Fruit fly (Drosophila melanogaster) whole organism, embryonic: Measurements from ENCODE around the gene CG14866.

Experiments used
- Ada2b ChIP-seq: fragments of 200-800 bp; sonication (Bioruptor generic); IDR thresholded peaks from 2 replicates; pipeline ENCODE4 v1.3.6; 2022; ENCODE audit warnings: missing biosample characterization, missing genetic modification characterization
- Bdp1 ChIP-seq: fragments of 200-800 bp; sonication (Bioruptor generic); optimal IDR thresholded peaks from 3 replicates; lab custom pipeline; 2016; ENCODE audit warnings: missing biosample characterization, missing genetic modification characterization
- CG10209 ChIP-seq: fragments of 200-800 bp; sonication (Bioruptor generic); optimal IDR thresholded peaks from 3 replicates; lab custom pipeline; 2017; ENCODE audit warnings: missing biosample characterization, mild to moderate bottlenecking, missing genetic modification characterization, missing genetic modification reagents
- CG10565 ChIP-seq: fragments of 200-800 bp; sonication (Bioruptor generic); optimal IDR thresholded peaks from 3 replicates; lab custom pipeline; 2016; ENCODE audit warnings: missing biosample characterization, mild to moderate bottlenecking, missing genetic modification characterization
- CG10979 ChIP-seq: fragments of 200-800 bp; sonication (Bioruptor generic); optimal IDR thresholded peaks from 2 replicates; lab custom pipeline; 2018; ENCODE audit warnings: missing biosample characterization, mild to moderate bottlenecking, missing genetic modification characterization, moderate library complexity
- CG12071 ChIP-seq: fragments of 200-800 bp; sonication (Bioruptor generic); optimal IDR thresholded peaks from 3 replicates; lab custom pipeline; 2018; ENCODE audit warnings: missing biosample characterization, mild to moderate bottlenecking, missing genetic modification characterization
- CG12219 ChIP-seq: fragments of 200-800 bp; sonication (Bioruptor generic); optimal IDR thresholded peaks from 3 replicates; lab custom pipeline; 2018; ENCODE audit warnings: missing biosample characterization, mild to moderate bottlenecking, missing genetic modification characterization
- CG12942 ChIP-seq: fragments of 200-800 bp; sonication (Bioruptor generic); optimal IDR thresholded peaks from 3 replicates; lab custom pipeline; 2016; ENCODE audit warnings: missing biosample characterization, missing genetic modification characterization
- CG14860 ChIP-seq: fragments of 200-800 bp; sonication (Bioruptor generic); IDR thresholded peaks from 3 replicates; pipeline ENCODE4 v1.3.6; 2022; ENCODE audit warnings: missing biosample characterization, missing genetic modification characterization; ENCODE audit not compliant: partially characterized antibody
- CG17385 ChIP-seq: fragments of 200-800 bp; sonication (Bioruptor generic); optimal IDR thresholded peaks from 3 replicates; lab custom pipeline; 2018; ENCODE audit warnings: missing biosample characterization, mild to moderate bottlenecking, missing genetic modification characterization
- CG18011 ChIP-seq: fragments of 200-800 bp; sonication (Bioruptor generic); optimal IDR thresholded peaks from 2 replicates; lab custom pipeline; 2017; ENCODE audit warnings: missing biosample characterization, missing genetic modification characterization, mild to moderate bottlenecking, moderate library complexity, missing genotype
- CG32532 ChIP-seq: fragments of 200-800 bp; sonication (Bioruptor generic); IDR thresholded peaks from 2 replicates; pipeline ENCODE4 v1.3.6; 2022; ENCODE audit warnings: missing biosample characterization, missing genetic modification characterization
- CG4404 ChIP-seq: fragments of 200-800 bp; sonication (Bioruptor generic); IDR thresholded peaks from 2 replicates; pipeline ENCODE4 v1.3.6; 2022; ENCODE audit warnings: missing biosample characterization, missing genetic modification characterization
- CG6254 ChIP-seq: fragments of 200-800 bp; sonication (Bioruptor generic); optimal IDR thresholded peaks from 3 replicates; lab custom pipeline; 2017; ENCODE audit warnings: mild to moderate bottlenecking, missing biosample characterization, missing genetic modification reagents, missing genetic modification characterization
- CG8944 ChIP-seq: fragments of 200-800 bp; sonication (Bioruptor generic); optimal IDR thresholded peaks from 3 replicates; lab custom pipeline; 2016; ENCODE audit warnings: missing biosample characterization, missing genetic modification characterization
- CkIIα-i1 ChIP-seq: fragments of 200-800 bp; sonication (Bioruptor generic); IDR thresholded peaks from 2 replicates; pipeline ENCODE4 v1.3.6; 2022; ENCODE audit warnings: missing biosample characterization, missing genetic modification characterization
- D19B ChIP-seq: fragments of 200-800 bp; sonication (Bioruptor generic); optimal IDR thresholded peaks from 2 replicates; lab custom pipeline; 2017; ENCODE audit warnings: missing biosample characterization, mild to moderate bottlenecking, missing genetic modification characterization
- Dbx ChIP-seq: fragments of 200-800 bp; sonication (Bioruptor generic); IDR thresholded peaks from 3 replicates; pipeline ENCODE4 v1.3.6; 2022; ENCODE audit warnings: missing biosample characterization, missing genetic modification characterization
- E2f2 ChIP-seq: fragments of 200-800 bp; sonication (Bioruptor generic); IDR thresholded peaks from 2 replicates; pipeline ENCODE4 v1.3.6; 2022; ENCODE audit warnings: missing biosample characterization, missing genetic modification characterization
- Ets65A ChIP-seq: fragments of 200-800 bp; sonication (Bioruptor generic); peaks from one replicate; lab custom pipeline; 2016; ENCODE audit warnings: missing biosample characterization, missing genetic modification characterization
- GATAe ChIP-seq: fragments of 200-800 bp; sonication (Bioruptor generic); conservative IDR thresholded peaks from 2 replicates; pipeline ENCODE4 v1.3.6; 2022; ENCODE audit warnings: missing biosample characterization, missing genetic modification characterization
- HLH3B ChIP-seq: fragments of 200-800 bp; sonication (Bioruptor generic); IDR thresholded peaks from 2 replicates; pipeline ENCODE4 v1.3.6; 2022; ENCODE audit warnings: missing biosample characterization, missing genetic modification characterization
- Hr51 ChIP-seq, 2 experiments: fragments of 200-800 bp; sonication (Bioruptor generic); optimal IDR thresholded peaks; 2 replicates in 1 of 2; 3 replicates in 1 of 2; lab custom pipeline; 2016 to 2018; ENCODE audit warnings: missing biosample characterization in 2 of 2, missing genetic modification characterization in 2 of 2, mild to moderate bottlenecking in 1 of 2, moderate library complexity in 1 of 2
- Lpt ChIP-seq: fragments of >200 bp; optimal IDR thresholded peaks from 2 replicates; lab custom pipeline; 2018; ENCODE audit warnings: missing biosample characterization, missing genetic modification characterization
- Myb ChIP-seq: fragments of 200-800 bp; sonication (Bioruptor generic); optimal IDR thresholded peaks from 2 replicates; lab custom pipeline; 2016; ENCODE audit warnings: missing biosample characterization, missing genetic modification characterization
- Nf-YB ChIP-seq: fragments of 200-800 bp; sonication (Bioruptor generic); optimal IDR thresholded peaks from 3 replicates; lab custom pipeline; 2019; ENCODE audit warnings: missing biosample characterization, mild to moderate bottlenecking, missing genetic modification characterization, moderate library complexity
- Rx ChIP-seq: fragments of 200-800 bp; sonication (Bioruptor generic); IDR thresholded peaks from 2 replicates; pipeline ENCODE4 v1.3.6; 2022; ENCODE audit warnings: missing biosample characterization, missing genetic modification characterization
- Scr ChIP-seq: fragments of 200-800 bp; sonication (Bioruptor generic); IDR thresholded peaks from 2 replicates; pipeline ENCODE4 v1.3.6; 2022; ENCODE audit warnings: missing biosample characterization, missing genetic modification characterization; ENCODE audit not compliant: partially characterized antibody
- Vsx1 ChIP-seq: fragments of 200-800 bp; sonication (Bioruptor generic); optimal IDR thresholded peaks from 2 replicates; lab custom pipeline; 2017; ENCODE audit warnings: missing biosample characterization, mild to moderate bottlenecking, missing genetic modification characterization, missing genetic modification reagents
- ara ChIP-seq: fragments of 200-800 bp; sonication (Bioruptor generic); IDR thresholded peaks from 2 replicates; pipeline ENCODE4 v1.3.6; 2022; ENCODE audit warnings: missing biosample characterization, missing genetic modification characterization
- bowl ChIP-seq: fragments of 200-800 bp; sonication (Bioruptor generic); IDR thresholded peaks from 2 replicates; pipeline ENCODE4 v1.3.6; 2022; ENCODE audit warnings: missing biosample characterization, missing genetic modification characterization
- btn ChIP-seq: fragments of 200-800 bp; sonication (Bioruptor generic); optimal IDR thresholded peaks from 2 replicates; lab custom pipeline; 2016; ENCODE audit warnings: missing biosample characterization, missing genetic modification characterization
- cato ChIP-seq: fragments of 200-800 bp; sonication (Bioruptor generic); optimal IDR thresholded peaks from 2 replicates; lab custom pipeline; 2016; ENCODE audit warnings: missing biosample characterization, missing genetic modification characterization, borderline replicate concordance
- dmrt99B ChIP-seq: fragments of 200-800 bp; sonication (Bioruptor generic); optimal IDR thresholded peaks from 2 replicates; lab custom pipeline; 2018; ENCODE audit warnings: missing biosample characterization, mild to moderate bottlenecking, missing genetic modification characterization, moderate library complexity
- fd96Cb ChIP-seq: fragments of 200-800 bp; sonication (Bioruptor generic); optimal IDR thresholded peaks from 2 replicates; lab custom pipeline; 2018; ENCODE audit warnings: missing biosample characterization, mild to moderate bottlenecking, missing genetic modification characterization, moderate library complexity
- hkb ChIP-seq, 2 experiments: fragments of 200-800 bp in 1 of 2; fragments of >200 bp in 1 of 2; sonication (Bioruptor generic) in 1 of 2; IDR thresholded peaks in 1 of 2; optimal IDR thresholded peaks in 1 of 2; 2 replicates each; pipeline versions ENCODE4 v1.3.6 to Lab custom; 2017 to 2022; ENCODE audit warnings: missing biosample characterization in 1 of 2, missing genetic modification characterization in 1 of 2
- lilli ChIP-seq: fragments of 200-800 bp; sonication (Bioruptor generic); optimal IDR thresholded peaks from 3 replicates; lab custom pipeline; 2016; ENCODE audit warnings: missing biosample characterization, missing genetic modification characterization
- maf-S ChIP-seq: fragments of 200-800 bp; sonication (Bioruptor generic); optimal IDR thresholded peaks from 2 replicates; lab custom pipeline; 2016; ENCODE audit warnings: missing biosample characterization, missing genetic modification characterization
- nerfin-1 ChIP-seq: fragments of 200-800 bp; sonication (Bioruptor generic); optimal IDR thresholded peaks from 3 replicates; lab custom pipeline; 2019; ENCODE audit warnings: missing biosample characterization, mild to moderate bottlenecking, missing genetic modification characterization, moderate library complexity
- odd ChIP-seq: fragments of 200-800 bp; sonication (Bioruptor generic); optimal IDR thresholded peaks from 2 replicates; lab custom pipeline; 2017; ENCODE audit warnings: missing biosample characterization, mild to moderate bottlenecking, missing genetic modification characterization
- p53 ChIP-seq: fragments of 200-800 bp; sonication (Bioruptor generic); optimal IDR thresholded peaks from 2 replicates; lab custom pipeline; 2016; ENCODE audit warnings: missing biosample characterization, missing genetic modification characterization
- pho ChIP-seq: fragments of 200-800 bp; sonication (Bioruptor generic); optimal IDR thresholded peaks from 2 replicates; lab custom pipeline; 2016; ENCODE audit warnings: missing biosample characterization, missing genetic modification characterization
- pita ChIP-seq: fragments of 200-800 bp; sonication (Bioruptor generic); optimal IDR thresholded peaks from 2 replicates; lab custom pipeline; 2017; ENCODE audit warnings: missing biosample characterization, mild to moderate bottlenecking, missing genetic modification characterization
- psq ChIP-seq: fragments of 200-800 bp; sonication (Bioruptor generic); optimal IDR thresholded peaks from 2 replicates; lab custom pipeline; 2017; ENCODE audit warnings: missing biosample characterization, missing genetic modification characterization
- repo ChIP-seq: fragments of 200-800 bp; sonication (Bioruptor generic); optimal IDR thresholded peaks from 2 replicates; lab custom pipeline; 2016; ENCODE audit warnings: missing biosample characterization, missing genetic modification characterization
- schlank ChIP-seq: fragments of 200-800 bp; sonication (Bioruptor generic); optimal IDR thresholded peaks from 2 replicates; lab custom pipeline; 2018; ENCODE audit warnings: missing biosample characterization, mild to moderate bottlenecking, missing genetic modification characterization
- sna ChIP-seq: fragments of 200-800 bp; sonication (Bioruptor generic); IDR thresholded peaks from 2 replicates; pipeline ENCODE4 v1.3.6; 2022; ENCODE audit warnings: missing biosample characterization, missing genetic modification characterization; ENCODE audit not compliant: partially characterized antibody
- sob ChIP-seq: fragments of 200-800 bp; sonication (Bioruptor generic); IDR thresholded peaks from 2 replicates; pipeline ENCODE4 v1.3.6; 2022; ENCODE audit warnings: missing biosample characterization, missing genetic modification characterization
- yki ChIP-seq: fragments of >200 bp; optimal IDR thresholded peaks from 3 replicates; lab custom pipeline; 2018

CG14866 gene

dm6 chr3R:15280619-15281334, 35.5 kb upstream of the CG14866 start (continued):
- TF ChIP-seq Lpt (GFP tag; lab: Kevin White, UChicago): no peak
- TF ChIP-seq CG17385 (GFP tag; lab: Kevin White, UChicago): peak; percentile 51
- peak; percentile 62 for TF ChIP-seq CG6254 (GFP tag; lab: Kevin White, UChicago)
- TF ChIP-seq fd96Cb (tag; lab: Kevin White, UChicago): peak; percentile 78
- TF ChIP-seq p53 (GFP tag; lab: Kevin White, UChicago): no peak
- peak; percentile 38; the same call in 1 of the 2 replicates for TF ChIP-seq CG4404 (GFP tag; lab: Robert Waterston, UW)
- TF ChIP-seq pho: no peak
- no peak for TF ChIP-seq repo (GFP tag; lab: Kevin White, UChicago)
- no peak for TF ChIP-seq hkb (optimal IDR thresholded peaks at IDR 0.05; lab: Kevin White, UChicago)
- peak; percentile 48 for TF ChIP-seq hkb (GFP tag; IDR thresholded peaks at IDR 0.05; lab: Robert Waterston, UW)
- peak; percentile 55; the same call in 1 of the 2 replicates for TF ChIP-seq ara (GFP tag; lab: Robert Waterston, UW)
- TF ChIP-seq Dbx: no peak
- TF ChIP-seq psq (GFP tag; lab: Kevin White, UChicago): no peak
- TF ChIP-seq Hr51 (GFP tag; optimal IDR thresholded peaks at IDR 0.05; lab: Kevin White, UChicago): peak in 1 of 2 experiments; percentile 77
- peak; percentile 14 for TF ChIP-seq yki (lab: Kevin White, UChicago)
- TF ChIP-seq HLH3B: peak; percentile 38
- no peak for TF ChIP-seq bowl (GFP tag; lab: Robert Waterston, UW)
- no peak for TF ChIP-seq Myb
- TF ChIP-seq E2f2: peak; percentile 38; the same call in 1 of the 2 replicates
- no peak for TF ChIP-seq CG14860
- no peak for TF ChIP-seq GATAe
- peak; percentile 49 for TF ChIP-seq Nf-YB (GFP tag; lab: Kevin White, UChicago)
- peak; percentile 53 for TF ChIP-seq CG12942 (GFP tag; lab: Kevin White, UChicago)
- no peak for TF ChIP-seq CkIIα-i1
- peak; percentile 6 for TF ChIP-seq Bdp1 (GFP tag; lab: Kevin White, UChicago)
- TF ChIP-seq D19B (GFP tag; lab: Kevin White, UChicago): peak; percentile 8
- TF ChIP-seq pita (GFP tag; lab: Kevin White, UChicago): no peak
- TF ChIP-seq schlank (tag; lab: Kevin White, UChicago): no peak
- no peak for TF ChIP-seq Rx (GFP tag; lab: Robert Waterston, UW)
- no peak for TF ChIP-seq CG10565
- peak; percentile 73 for TF ChIP-seq Ets65A (GFP tag; lab: Kevin White, UChicago)
- no peak for TF ChIP-seq sna (GFP tag; lab: Robert Waterston, UW)
- TF ChIP-seq CG12219 (GFP tag; lab: Kevin White, UChicago): peak; percentile 20
- peak; percentile 62 for TF ChIP-seq Vsx1
- TF ChIP-seq CG12071 (GFP tag; lab: Kevin White, UChicago): no peak
- TF ChIP-seq odd (GFP tag; lab: Kevin White, UChicago): peak; percentile 46
- TF ChIP-seq CG32532 (GFP tag; lab: Robert Waterston, UW): peak; percentile 16; the same call in 1 of the 2 replicates
- TF ChIP-seq CG10979: peak; percentile 87
- TF ChIP-seq CG10209 (GFP tag; lab: Kevin White, UChicago): peak; percentile 80
- TF ChIP-seq CG18011 (GFP tag; lab: Kevin White, UChicago): no peak
- peak; percentile 69 for TF ChIP-seq nerfin-1 (tag; lab: Kevin White, UChicago)
- TF ChIP-seq cato: peak; percentile 56
- TF ChIP-seq maf-S: no peak
- no peak for TF ChIP-seq Scr
- peak; percentile 83 for TF ChIP-seq dmrt99B (tag; lab: Kevin White, UChicago)
- TF ChIP-seq btn (GFP tag; lab: Kevin White, UChicago): no peak
- peak; percentile 46 for TF ChIP-seq lilli (GFP tag; lab: Kevin White, UChicago)
- TF ChIP-seq sob (GFP tag; lab: Robert Waterston, UW): 0 out of 2 replicates have a peak, but pooled peaks have one; percentile 34
- peak; percentile 19; the same call in 1 of the 2 replicates for TF ChIP-seq Ada2b (GFP tag; lab: Robert Waterston, UW)
- no peak for TF ChIP-seq CG8944 (GFP tag; lab: Kevin White, UChicago)
